Fruit fly (Drosophila melanogaster) Kc167 (cell line): ENCODE measurements around the gene tey.

ENCODE experiments used
- Myc ChIP-seq: fragments of >200 bp; optimal IDR thresholded peaks from 2 replicates; lab custom pipeline; 2017; ENCODE audit warnings: missing external identifiers
- h ChIP-seq: fragments of >200 bp; optimal IDR thresholded peaks from 3 replicates; lab custom pipeline; 2018; ENCODE audit warnings: missing external identifiers
- psq ChIP-seq: fragments of >200 bp; optimal IDR thresholded peaks from 2 replicates; lab custom pipeline; 2017; ENCODE audit warnings: missing external identifiers

DNA sequence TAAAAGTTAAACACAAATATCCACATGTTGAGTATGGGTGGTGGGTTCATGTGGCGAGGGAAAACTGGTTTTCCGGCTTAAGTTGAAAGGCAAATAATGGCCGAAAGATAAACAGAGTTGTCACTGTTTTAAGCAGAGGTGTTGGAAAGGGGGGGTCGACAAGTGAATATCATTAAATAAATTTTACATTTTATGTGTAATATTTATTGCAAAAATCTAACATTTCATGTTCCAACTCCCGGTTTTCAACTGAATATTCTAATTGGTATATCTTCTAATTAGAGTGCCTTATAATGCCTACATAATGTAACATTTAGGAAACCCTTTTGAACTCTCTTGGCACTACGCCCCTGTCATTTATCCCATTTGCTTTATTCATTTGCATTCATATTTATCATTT, 8.0 kb downstream of the tey start:
- TF ChIP-seq h (lab: Kevin White, UChicago) (no peak), psq (lab: Kevin White, UChicago) (no peak), Myc (lab: Kevin White, UChicago) (no peak)
